Fruit fly (Drosophila melanogaster) whole organism, embryonic: ENCODE measurements around the gene CG4374.

Experiments
- CG17186 ChIP-seq: fragments of 200-800 bp; sonication (Bioruptor generic); optimal IDR thresholded peaks from 3 replicates; lab custom pipeline; 2017; ENCODE audit warnings: missing biosample characterization, missing genetic modification reagents, missing genetic modification characterization
- dan ChIP-seq: fragments of 200-800 bp; sonication (Bioruptor generic); IDR thresholded peaks from 2 replicates; pipeline ENCODE4 v1.3.6; 2022; ENCODE audit warnings: missing biosample characterization, missing genetic modification characterization
- ttk ChIP-seq: fragments of 200-800 bp; sonication (Bioruptor generic); IDR thresholded peaks from 2 replicates; pipeline ENCODE4 v2.1.2; 2022; ENCODE audit warnings: missing biosample characterization, missing genetic modification characterization

DNA sequence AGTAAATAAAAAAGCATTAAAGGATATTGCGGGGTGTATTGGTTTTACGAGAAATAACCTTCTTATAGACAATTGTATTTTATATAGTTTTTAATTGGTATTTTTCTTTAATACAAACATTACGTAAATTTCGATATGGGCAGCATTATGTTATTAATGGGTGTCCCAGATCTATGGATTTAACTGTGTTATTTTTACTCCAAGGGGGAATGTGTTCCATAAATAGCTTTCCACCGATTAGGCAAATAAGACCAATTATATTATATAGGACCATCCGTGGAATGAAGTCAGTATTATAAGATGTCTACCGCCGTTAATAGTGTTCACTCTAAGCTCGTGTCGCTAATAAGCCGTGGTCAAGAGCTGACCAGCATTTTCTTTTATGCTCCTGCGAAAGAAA is 11.5 kb upstream of the CG4374 start, which contains the start of gene Ir94g:
- TF ChIP-seq dan (GFP tag; lab: Robert Waterston, UW): no peak
- TF ChIP-seq ttk (GFP tag; lab: Robert Waterston, UW): no peak
- TF ChIP-seq CG17186 (GFP tag; lab: Kevin White, UChicago): no peak
